Fruit fly (Drosophila melanogaster): ENCODE measurements around the gene Dcr-1.

The Dcr-1 gene

DNA sequence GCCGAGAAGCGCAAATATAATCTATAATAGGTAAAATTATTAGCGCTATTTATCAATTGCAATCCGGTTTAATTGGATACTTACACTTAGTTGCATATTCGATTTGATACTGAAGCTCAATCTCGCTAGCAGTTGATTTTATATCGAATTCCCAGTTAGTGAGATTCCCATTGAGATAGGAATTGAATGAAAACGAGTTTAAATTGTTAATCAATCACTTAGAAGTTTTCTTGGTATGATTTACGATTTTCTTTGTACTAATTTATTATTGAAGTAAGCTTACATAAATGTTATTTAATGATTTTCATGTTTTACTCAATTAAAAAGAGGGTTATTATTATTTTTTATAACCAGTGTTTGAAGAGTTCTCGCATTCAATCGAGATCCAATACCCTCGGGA is 28.7 kb upstream of the Dcr-1 start, which contains the start of gene CG43092:
Gene CG43092, minus strand, starts transcription at position 101 of the 400 bp plus-strand sequence.
- TF ChIP-seq HmgZ (tag; optimal IDR thresholded peaks at IDR 0.05) (no peak), Tbp (GFP tag; optimal IDR thresholded peaks at IDR 0.05) (no peak), luna (GFP tag; optimal IDR thresholded peaks at IDR 0.05) (no peak), CG8944 (GFP tag; optimal IDR thresholded peaks at IDR 0.05) (no peak), eve (GFP tag; optimal IDR thresholded peaks at IDR 0.05) (no peak), CG1602 (GFP tag; optimal IDR thresholded peaks at IDR 0.05) (no peak), Mad (GFP tag; optimal IDR thresholded peaks at IDR 0.05) (no peak), Adf1 (GFP tag; IDR thresholded peaks at IDR 0.05) (no peak), Taf1 (GFP tag; IDR thresholded peaks at IDR 0.05) (no peak), trh (GFP tag; optimal IDR thresholded peaks at IDR 0.05) (no peak), Dip3 (GFP tag; optimal IDR thresholded peaks at IDR 0.05) (no peak), CG18262 (tag; optimal IDR thresholded peaks at IDR 0.05) (no peak), Ptx1 (GFP tag; IDR thresholded peaks at IDR 0.05) (no peak), CG1233 (GFP tag; optimal IDR thresholded peaks at IDR 0.05) (no peak), CG14860 (GFP tag; IDR thresholded peaks at IDR 0.05; ENCODE audit: partially characterized antibody) (no peak)

DNA sequence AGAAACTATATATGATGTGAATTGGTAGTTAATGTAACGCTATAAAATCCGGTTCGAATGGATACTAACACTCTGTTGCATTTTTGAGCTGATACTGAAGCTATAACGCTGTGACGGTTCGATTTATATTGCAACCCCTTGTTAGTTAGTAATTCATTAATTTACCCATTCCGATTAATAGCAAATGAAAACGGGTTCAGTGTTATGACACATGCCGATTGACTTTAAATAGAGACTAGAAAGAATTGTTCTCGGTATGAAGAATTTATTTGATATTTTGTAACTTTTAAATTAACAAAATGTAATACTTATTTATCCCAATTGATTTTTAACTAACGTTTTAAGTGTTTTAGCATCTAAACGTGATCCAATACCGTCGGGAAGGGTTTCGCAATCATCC is 27.7 kb upstream of the Dcr-1 start, which contains the start of gene CG43091:
Gene CG43091, minus strand, starts transcription at position 101 of the 400 bp plus-strand sequence.
- no peak for TF ChIP-seq cad (GFP tag; optimal IDR thresholded peaks at IDR 0.05)
- TF ChIP-seq sens (GFP tag), result peak; percentile 37
- no peak for TF ChIP-seq dpn (GFP tag; optimal IDR thresholded peaks at IDR 0.05)

DNA sequence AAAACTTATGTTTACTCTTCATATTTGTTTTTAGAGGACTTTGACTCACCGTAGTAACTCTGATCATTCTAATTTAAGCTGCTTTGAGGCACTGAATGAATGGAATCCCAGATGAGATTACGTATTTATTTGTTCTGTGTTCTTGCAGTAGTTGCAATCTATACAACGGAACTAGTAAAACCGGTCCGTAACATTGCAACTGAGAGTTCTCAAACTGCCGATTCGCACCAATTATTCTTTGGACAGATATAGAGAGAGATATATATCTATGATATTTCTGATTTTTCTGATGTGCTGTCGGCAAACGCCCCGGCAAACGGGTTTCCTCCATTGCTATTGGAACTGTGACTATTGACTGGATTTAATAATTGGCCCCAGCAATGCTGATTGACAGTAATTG is 26.7 kb upstream of the Dcr-1 start, which contains the start of gene CG13841:
Gene CG13841, minus strand, starts transcription at position 101 of the 400 bp plus-strand sequence.
- TF ChIP-seq CG2712 (tag; optimal IDR thresholded peaks at IDR 0.05) (no peak), sens (GFP tag) (peak; percentile 38)

DNA sequence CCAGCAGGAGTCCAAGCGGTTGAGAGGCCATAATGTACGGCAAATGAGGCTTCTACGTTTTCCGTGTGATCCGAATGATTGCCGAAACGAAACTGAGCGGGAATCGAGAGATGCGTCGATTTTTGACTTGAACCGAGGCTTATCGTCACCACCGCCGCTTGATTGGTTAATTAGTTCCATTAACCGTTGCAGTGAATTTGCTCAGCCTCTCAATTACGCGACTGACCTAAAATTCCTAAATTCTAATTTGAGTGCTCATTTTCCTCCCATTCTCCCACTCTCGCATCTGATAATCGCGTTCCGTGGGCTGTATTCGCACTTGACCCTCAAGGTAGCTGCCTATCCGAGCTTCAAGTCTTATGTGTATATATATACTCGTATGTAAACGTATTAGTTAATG is 25.2 kb upstream of the Dcr-1 start, which contains the start of gene Nepl15:
Gene Nepl15, minus strand, starts transcription at position 101 of the 400 bp plus-strand sequence.
- TF ChIP-seq Ets65A (GFP tag) (peak; percentile 23), ken (GFP tag; IDR thresholded peaks at IDR 0.05) (no peak)

DNA sequence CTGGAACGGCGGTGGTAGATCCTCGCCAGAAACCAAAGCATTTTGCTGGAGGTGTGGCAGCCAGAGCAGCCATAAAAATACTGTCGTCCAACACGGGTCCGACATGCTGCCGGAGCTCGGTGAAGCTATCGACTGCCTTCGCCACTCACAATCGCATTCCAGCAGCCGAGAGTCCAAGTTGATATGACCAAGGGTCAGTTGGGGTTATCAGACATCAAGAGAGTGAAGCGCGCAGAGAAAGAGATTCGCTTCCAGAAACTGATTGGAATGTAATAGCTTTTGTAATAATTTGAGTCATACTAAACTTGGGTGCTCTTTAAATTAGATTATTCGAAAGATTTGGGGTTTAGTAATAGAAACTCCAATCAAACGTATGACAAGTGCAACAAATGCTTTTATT is 22.7 kb upstream of the Dcr-1 start, which contains the start of gene Nepl14:
Gene Nepl14, minus strand, starts transcription at position 125 of the 400 bp plus-strand sequence.
- TF ChIP-seq croc (GFP tag; conservative IDR thresholded peaks at IDR 0.05) (no peak), CG34376 (GFP tag; optimal IDR thresholded peaks at IDR 0.05) (peak; percentile 46)

DNA sequence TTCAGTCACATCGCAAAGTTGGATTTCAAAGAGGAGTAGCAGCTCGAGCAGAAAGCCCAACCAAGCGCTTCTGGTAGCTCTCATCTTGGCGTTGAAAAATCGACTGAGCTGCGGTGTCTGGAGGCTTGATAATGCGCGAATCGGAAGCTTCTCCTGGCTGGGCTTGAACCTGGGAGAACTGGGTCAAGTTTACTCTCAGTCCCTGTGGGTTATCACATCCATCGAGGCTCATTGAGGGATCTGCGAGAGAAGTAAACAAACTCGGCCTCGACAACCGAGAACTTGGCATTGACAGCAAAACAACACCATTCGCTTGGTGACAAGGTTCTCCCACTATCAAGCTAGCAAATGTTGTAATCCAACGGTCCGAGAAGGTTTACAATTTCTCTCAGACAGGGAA is 20.1 kb upstream of the Dcr-1 start, which contains the start of gene Nepl13:
Gene Nepl13, minus strand, starts transcription at position 89 of the 400 bp plus-strand sequence.
- TF ChIP-seq CG34376 (GFP tag; optimal IDR thresholded peaks at IDR 0.05), result peak; percentile 52
- no peak for TF ChIP-seq exex (tag; optimal IDR thresholded peaks at IDR 0.05)
- TF ChIP-seq sug (tag; optimal IDR thresholded peaks at IDR 0.05), result peak; percentile 0
- no peak for TF ChIP-seq sisA (GFP tag; IDR thresholded peaks at IDR 0.05)
- TF ChIP-seq cato (GFP tag; optimal IDR thresholded peaks at IDR 0.05; ENCODE audit: borderline replicate concordance), result no peak

DNA sequence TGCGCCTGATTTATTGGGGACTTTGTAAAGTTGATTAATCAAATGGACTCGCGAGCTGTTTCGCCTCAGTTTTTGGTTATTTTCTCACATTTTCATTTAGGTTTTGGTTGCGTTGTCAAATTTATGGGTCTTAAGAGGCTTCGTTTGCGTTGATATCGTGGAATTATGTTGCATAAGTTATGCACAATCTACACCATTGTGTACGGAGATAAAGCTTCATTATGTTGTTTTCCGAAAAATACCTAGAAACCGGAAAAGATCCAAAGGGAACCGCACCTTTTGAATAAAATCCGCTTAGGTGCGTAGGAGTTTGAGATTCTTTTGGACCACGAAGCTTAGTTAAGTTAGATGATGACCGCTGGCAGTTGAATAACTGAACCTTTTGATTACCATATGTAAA is 16.2 kb upstream of the Dcr-1 start:
- TF ChIP-seq CG1024 (GFP tag; IDR thresholded peaks at IDR 0.05) (no peak), Pdp1 (GFP tag; optimal IDR thresholded peaks at IDR 0.05) (peak in 1 of 2 experiments; percentile 78), sens (GFP tag) (peak; percentile 26), CG1792 (GFP tag; optimal IDR thresholded peaks at IDR 0.05) (no peak), oc (tag; optimal IDR thresholded peaks at IDR 0.05) (peak; percentile 77), al (GFP tag; IDR thresholded peaks at IDR 0.05) (no peak)
